Fruit fly (Drosophila melanogaster) whole organism, wandering third instar larva: Measurements from ENCODE around the gene pav.

Experiments used
- Abd-B ChIP-seq: fragments of >200 bp; optimal IDR thresholded peaks from 2 replicates; lab custom pipeline; 2017; ENCODE audit warnings: missing biosample characterization, missing genetic modification characterization
- CG32264 ChIP-seq: fragments of 200-800 bp; sonication (Bioruptor generic); optimal IDR thresholded peaks from 2 replicates; lab custom pipeline; 2016; ENCODE audit warnings: missing biosample characterization, missing genetic modification characterization
- CG9705 ChIP-seq: fragments of 200-800 bp; sonication (Bioruptor generic); optimal IDR thresholded peaks from 2 replicates; lab custom pipeline; 2018; ENCODE audit warnings: missing biosample characterization, mild to moderate bottlenecking, missing genetic modification characterization
- CrebA ChIP-seq: fragments of 200-800 bp; sonication (Bioruptor generic); optimal IDR thresholded peaks from 2 replicates; lab custom pipeline; 2016; ENCODE audit warnings: missing biosample characterization, mild to moderate bottlenecking, missing genetic modification characterization, borderline replicate concordance
- Dfd ChIP-seq: fragments of >200 bp; optimal IDR thresholded peaks from 2 replicates; lab custom pipeline; 2017; ENCODE audit warnings: missing biosample characterization, missing genetic modification characterization
- Dif ChIP-seq: fragments of 200-275, 200-300 bp; sonication (Bioruptor generic); optimal IDR thresholded peaks from 2 replicates; lab custom pipeline; 2018; ENCODE audit warnings: missing biosample characterization, missing genetic modification characterization; ENCODE audit not compliant: partially characterized antibody
- GATAd ChIP-seq: sonication (Bioruptor generic); optimal IDR thresholded peaks from 2 replicates; lab custom pipeline; 2016; ENCODE audit warnings: missing biosample characterization, missing genetic modification characterization
- HLH106 ChIP-seq: fragments of 200-800 bp; optimal IDR thresholded peaks from 3 replicates; lab custom pipeline; 2019; ENCODE audit warnings: missing biosample characterization, mild to moderate bottlenecking, missing genetic modification characterization, moderate library complexity
- Hnf4 ChIP-seq: fragments of 200-800 bp; sonication (Bioruptor generic); optimal IDR thresholded peaks from 2 replicates; lab custom pipeline; 2016; ENCODE audit warnings: missing biosample characterization, mild to moderate bottlenecking, missing genetic modification characterization
- Hr78 ChIP-seq: fragments of >200 bp; optimal IDR thresholded peaks from 2 replicates; lab custom pipeline; 2017; ENCODE audit warnings: missing biosample characterization, missing genetic modification characterization
- Hr83 ChIP-seq: fragments of 200-300 bp; sonication (Bioruptor generic); optimal IDR thresholded peaks from 2 replicates; lab custom pipeline; 2016; ENCODE audit warnings: missing biosample characterization, mild to moderate bottlenecking, missing genetic modification characterization, moderate library complexity; ENCODE audit not compliant: poor library complexity, severe bottlenecking
- Jra ChIP-seq: sonication (Bioruptor generic); optimal IDR thresholded peaks from 2 replicates; lab custom pipeline; 2016; ENCODE audit warnings: missing biosample characterization, missing genetic modification characterization
- Mio ChIP-seq: sonication (Bioruptor generic); optimal IDR thresholded peaks from 2 replicates; lab custom pipeline; 2016; ENCODE audit warnings: missing biosample characterization, missing genetic modification characterization
- Myc ChIP-seq: fragments of >200 bp; optimal IDR thresholded peaks from 2 replicates; lab custom pipeline; 2017
- N ChIP-seq: fragments of >200 bp; optimal IDR thresholded peaks from 2 replicates; lab custom pipeline; 2018; ENCODE audit warnings: missing biosample characterization, missing external identifiers, missing genetic modification characterization
- OdsH ChIP-seq: fragments of 200-800 bp; sonication (Bioruptor generic); optimal IDR thresholded peaks from 2 replicates; lab custom pipeline; 2016; ENCODE audit warnings: missing biosample characterization, mild to moderate bottlenecking, missing genetic modification characterization
- Rel ChIP-seq, 2 experiments: fragments of 200-800 bp; sonication (Bioruptor generic) in 1 of 2; optimal IDR thresholded peaks; 2 replicates in 1 of 2; 3 replicates in 1 of 2; lab custom pipeline; 2016 to 2019; ENCODE audit warnings: mild to moderate bottlenecking in 2 of 2, missing biosample characterization in 2 of 2, missing genetic modification characterization in 2 of 2, moderate library complexity in 1 of 2
- Sp1 ChIP-seq: fragments of 200-800 bp; sonication (Bioruptor generic); optimal IDR thresholded peaks from 3 replicates; lab custom pipeline; 2019; ENCODE audit warnings: missing biosample characterization, mild to moderate bottlenecking, missing genetic modification characterization, moderate library complexity
- Vsx2 ChIP-seq: fragments of 200-300, 225-300 bp; sonication (Bioruptor generic); optimal IDR thresholded peaks from 2 replicates; lab custom pipeline; 2018; ENCODE audit warnings: missing biosample characterization, missing genetic modification characterization; ENCODE audit not compliant: partially characterized antibody
- br ChIP-seq: fragments of 200-800 bp; sonication (Bioruptor generic); optimal IDR thresholded peaks from 2 replicates; lab custom pipeline; 2016; ENCODE audit warnings: missing biosample characterization, missing genetic modification characterization
- brk ChIP-seq: fragments of 200-800 bp; sonication (Bioruptor generic); optimal IDR thresholded peaks from 2 replicates; lab custom pipeline; 2016; ENCODE audit warnings: missing biosample characterization, mild to moderate bottlenecking, missing genetic modification characterization
- dl ChIP-seq, 2 experiments: fragments of 175-275, 200-275 bp in 1 of 2; fragments of 200-275 bp in 1 of 2; sonication (Bioruptor generic); optimal IDR thresholded peaks; lab custom pipeline; 2018; ENCODE audit warnings: mild to moderate bottlenecking in 2 of 2, missing biosample characterization in 2 of 2, missing genetic modification characterization in 2 of 2, moderate library complexity in 2 of 2; ENCODE audit not compliant: partially characterized antibody in 2 of 2, insufficient read depth in 1 of 2
- dmrt93B ChIP-seq: fragments of 200-800 bp; sonication (Bioruptor generic); optimal IDR thresholded peaks from 2 replicates; lab custom pipeline; 2018; ENCODE audit warnings: missing biosample characterization, mild to moderate bottlenecking, missing genetic modification characterization
- dsf ChIP-seq: sonication (Bioruptor generic); optimal IDR thresholded peaks from 2 replicates; lab custom pipeline; 2016; ENCODE audit warnings: missing biosample characterization, missing genetic modification characterization, borderline replicate concordance
- ey ChIP-seq: fragments of 200-800 bp; sonication (Bioruptor generic); optimal IDR thresholded peaks from 2 replicates; lab custom pipeline; 2016; ENCODE audit warnings: missing biosample characterization, missing genetic modification characterization
- foxo ChIP-seq, 2 experiments: fragments of 200-800 bp; sonication (Bioruptor generic); optimal IDR thresholded peaks; 2 replicates in 1 of 2; 3 replicates in 1 of 2; lab custom pipeline; 2016 to 2017; ENCODE audit warnings: missing biosample characterization in 2 of 2, missing genetic modification characterization in 2 of 2
- fru ChIP-seq: fragments of 200-800 bp; sonication (Bioruptor generic); optimal IDR thresholded peaks from 3 replicates; lab custom pipeline; 2016; ENCODE audit warnings: missing biosample characterization, mild to moderate bottlenecking, missing genetic modification characterization
- h ChIP-seq: fragments of 200-800 bp; sonication (Bioruptor generic); optimal IDR thresholded peaks from 3 replicates; lab custom pipeline; 2016; ENCODE audit warnings: missing biosample characterization, mild to moderate bottlenecking, missing genetic modification characterization
- jim ChIP-seq: fragments of 175-275, 200-325 bp; sonication (Bioruptor generic); optimal IDR thresholded peaks from 2 replicates; lab custom pipeline; 2016; ENCODE audit warnings: missing biosample characterization, mild to moderate bottlenecking, missing genetic modification characterization
- lola ChIP-seq: fragments of >200 bp; optimal IDR thresholded peaks from 2 replicates; lab custom pipeline; 2017; ENCODE audit warnings: missing biosample characterization, missing genetic modification characterization
- pan ChIP-seq: fragments of >200 bp; optimal IDR thresholded peaks from 2 replicates; lab custom pipeline; 2017
- psq ChIP-seq: fragments of 200-800 bp; sonication (Bioruptor generic); optimal IDR thresholded peaks from 3 replicates; lab custom pipeline; 2017; ENCODE audit warnings: missing biosample characterization, mild to moderate bottlenecking, missing genetic modification characterization, moderate library complexity
- rgr ChIP-seq: fragments of 200-800 bp; sonication (Bioruptor generic); optimal IDR thresholded peaks from 3 replicates; lab custom pipeline; 2016; ENCODE audit warnings: missing biosample characterization, mild to moderate bottlenecking, missing genetic modification characterization
- sage ChIP-seq: fragments of 200-800 bp; sonication (Bioruptor generic); optimal IDR thresholded peaks from 2 replicates; lab custom pipeline; 2016; ENCODE audit warnings: missing biosample characterization, mild to moderate bottlenecking, missing genetic modification characterization
- sv ChIP-seq: fragments of 200-800 bp; sonication (Bioruptor generic); optimal IDR thresholded peaks from 3 replicates; lab custom pipeline; 2016; ENCODE audit warnings: missing biosample characterization, missing genetic modification characterization
- tai ChIP-seq: sonication (Bioruptor generic); optimal IDR thresholded peaks from 2 replicates; lab custom pipeline; 2016; ENCODE audit warnings: missing biosample characterization, missing genetic modification characterization
- usp ChIP-seq: fragments of >200 bp; optimal IDR thresholded peaks from 2 replicates; lab custom pipeline; 2017; ENCODE audit warnings: missing biosample characterization, missing genetic modification characterization
- woc ChIP-seq: sonication (Bioruptor generic); optimal IDR thresholded peaks from 2 replicates; lab custom pipeline; 2016; ENCODE audit warnings: missing biosample characterization, mild to moderate bottlenecking, missing genetic modification characterization

pav gene

DNA sequence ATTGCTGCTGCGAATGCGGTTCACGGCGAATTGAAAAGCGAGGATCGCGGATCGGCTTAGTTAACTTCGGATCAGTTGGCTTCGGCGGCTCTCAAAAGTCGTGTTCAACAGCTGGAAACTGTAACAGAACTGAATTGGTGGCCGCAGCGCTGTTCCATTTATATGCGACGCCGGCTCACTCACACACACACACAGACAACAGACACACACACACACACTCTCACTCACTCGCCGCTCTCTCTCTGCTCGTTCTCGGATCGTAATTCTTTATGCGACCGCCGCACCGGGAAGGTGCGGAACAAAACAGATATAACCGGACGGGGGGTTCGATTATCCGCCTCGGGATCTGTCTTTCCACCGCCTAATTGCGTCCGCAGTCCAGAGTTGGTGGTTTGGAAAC lies 15.4 kb upstream of the pav start, which contains the start of gene CG46460 (continued):
- TF ChIP-seq dmrt93B (GFP tag; lab: Kevin White, UChicago) (peak; percentile 13), Vsx2 (no peak), dsf (GFP tag; lab: Kevin White, UChicago) (no peak), Abd-B (no peak), jim (no peak), sage (GFP tag; lab: Kevin White, UChicago) (no peak), Sp1 (no peak), Hr78 (GFP tag; lab: Kevin White, UChicago) (no peak), usp (no peak), HLH106 (tag; lab: Kevin White, UChicago) (no peak), dl (GFP tag; optimal IDR thresholded peaks at IDR 0.05; lab: Kevin White, UChicago; ENCODE audit: insufficient read depth in 1 of 2, partially characterized antibody in 2 of 2) (peak in 1 of 2 experiments; percentile 14), OdsH (no peak)

DNA sequence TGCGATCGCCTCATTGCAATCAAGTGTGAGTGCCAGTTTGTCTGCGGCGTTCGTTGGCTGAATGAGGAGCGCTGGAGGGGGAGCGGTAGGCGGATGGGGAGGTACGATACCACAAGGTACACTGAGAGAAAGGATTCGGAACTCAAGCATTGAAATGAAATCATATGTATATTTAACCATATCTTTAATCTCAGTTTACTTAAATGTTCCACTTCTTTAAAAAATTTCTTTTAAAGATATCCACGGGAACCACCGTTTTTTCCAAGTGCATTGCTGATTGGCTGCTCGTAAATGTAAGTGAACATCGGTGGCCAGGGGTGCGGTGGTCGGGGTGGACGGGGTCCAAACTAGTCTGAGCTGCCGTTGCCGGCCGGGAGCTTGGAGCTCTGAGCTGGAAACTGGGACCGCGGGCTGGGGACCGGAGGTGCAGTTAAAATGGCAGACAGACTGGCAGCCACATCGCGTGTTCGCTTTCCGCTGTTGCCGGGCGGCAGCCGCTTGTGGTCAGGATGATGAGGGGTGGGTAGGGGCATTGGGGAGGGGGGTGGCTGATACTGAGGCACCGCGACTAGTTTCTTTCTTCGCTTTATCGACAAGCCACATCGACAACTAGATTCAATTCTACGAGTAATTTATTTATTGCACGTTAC lies 14.2 kb upstream of the pav start:
- TF ChIP-seq Hr83 (GFP tag; lab: Kevin White, UChicago): peak; percentile 68
- TF ChIP-seq Mio (GFP tag; lab: Kevin White, UChicago): peak; percentile 49
- peak; percentile 94 for TF ChIP-seq ey (GFP tag; lab: Kevin White, UChicago)
- TF ChIP-seq GATAd: peak; percentile 21
- TF ChIP-seq fru: peak; percentile 97
- TF ChIP-seq CrebA: no peak
- TF ChIP-seq rgr (GFP tag; lab: Kevin White, UChicago): peak; percentile 92
- no peak for TF ChIP-seq Abd-B
- peak; percentile 77 for TF ChIP-seq tai
- peak; percentile 97 for TF ChIP-seq br
- peak; percentile 50 for TF ChIP-seq Rel (GFP tag; optimal IDR thresholded peaks at IDR 0.05; lab: Kevin White, UChicago)
- peak; percentile 82 for TF ChIP-seq Rel (tag; optimal IDR thresholded peaks at IDR 0.05; lab: Kevin White, UChicago)
- no peak for TF ChIP-seq dl (GFP tag; optimal IDR thresholded peaks at IDR 0.05; lab: Kevin White, UChicago; ENCODE audit: insufficient read depth in 1 of 2, partially characterized antibody in 2 of 2)
- TF ChIP-seq Hr78 (GFP tag; lab: Kevin White, UChicago): no peak
- TF ChIP-seq Sp1: peak; percentile 94
- peak; percentile 29 to 95 for TF ChIP-seq foxo (GFP tag; optimal IDR thresholded peaks at IDR 0.05; lab: Kevin White, UChicago)
- peak; percentile 88 for TF ChIP-seq sage (GFP tag; lab: Kevin White, UChicago)
- TF ChIP-seq HLH106 (tag; lab: Kevin White, UChicago): peak; percentile 96
- TF ChIP-seq Myc (lab: Kevin White, UChicago): no peak
- no peak for TF ChIP-seq Dif
- TF ChIP-seq Hnf4 (GFP tag; lab: Kevin White, UChicago): peak; percentile 94
- peak; percentile 84 for TF ChIP-seq sv
- no peak for TF ChIP-seq lola (GFP tag; lab: Kevin White, UChicago)
- TF ChIP-seq dmrt93B (GFP tag; lab: Kevin White, UChicago): peak; percentile 89
- TF ChIP-seq dsf (GFP tag; lab: Kevin White, UChicago): peak; percentile 81
- peak; percentile 96 for TF ChIP-seq h
- TF ChIP-seq jim: no peak
- no peak for TF ChIP-seq Vsx2
- peak; percentile 95 for TF ChIP-seq CG9705
- TF ChIP-seq psq (GFP tag; lab: Kevin White, UChicago): peak; percentile 87
- peak; percentile 90 for TF ChIP-seq woc (GFP tag; lab: Kevin White, UChicago)
- no peak for TF ChIP-seq usp
- TF ChIP-seq OdsH: peak; percentile 91
- TF ChIP-seq pan (lab: Kevin White, UChicago): no peak
- TF ChIP-seq Dfd (GFP tag; lab: Kevin White, UChicago): no peak
- peak; percentile 94 for TF ChIP-seq Jra (GFP tag; lab: Kevin White, UChicago)
- peak; percentile 84 for TF ChIP-seq brk (GFP tag; lab: Kevin White, UChicago)
- no peak for TF ChIP-seq N (GFP tag; lab: Kevin White, UChicago)
- TF ChIP-seq CG32264 (GFP tag; lab: Kevin White, UChicago): peak; percentile 90
